Worm (Caenorhabditis elegans) whole organism, late embryonic: Measurements from ENCODE around the gene mett-10.

Experiments used
- C08G9.2 ChIP-seq: sonication (generic microtip); optimal IDR thresholded peaks from 2 replicates; lab custom pipeline; 2016; ENCODE audit warnings: mild to moderate bottlenecking, missing genetic modification characterization, moderate library complexity, missing compliant biosample characterization
- C38D4.7 ChIP-seq: fragments of 200-800 bp; sonication (Bioruptor generic); optimal IDR thresholded peaks from 2 replicates; lab custom pipeline; 2018; ENCODE audit warnings: mild to moderate bottlenecking, missing genetic modification characterization, moderate library complexity, missing compliant biosample characterization
- F13H6.1 ChIP-seq: sonication (generic microtip); optimal IDR thresholded peaks from 2 replicates; lab custom pipeline; 2016; ENCODE audit warnings: missing genetic modification characterization, missing compliant biosample characterization
- K09A11.1 ChIP-seq: sonication (generic microtip); optimal IDR thresholded peaks from 2 replicates; lab custom pipeline; 2017; ENCODE audit warnings: antibody characterized with exemption, mild to moderate bottlenecking, missing genetic modification characterization, missing compliant biosample characterization; ENCODE audit not compliant: insufficient read depth
- T23F11.4 ChIP-seq: fragments of 200-800 bp; sonication (Bioruptor generic); optimal IDR thresholded peaks from 2 replicates; lab custom pipeline; 2018; ENCODE audit warnings: mild to moderate bottlenecking, missing genetic modification characterization, missing compliant biosample characterization
- Y22D7AL.16 ChIP-seq: sonication (generic microtip); optimal IDR thresholded peaks from 2 replicates; lab custom pipeline; 2016; ENCODE audit warnings: missing genetic modification characterization, missing compliant biosample characterization
- ahr-1 ChIP-seq: sonication (generic microtip); optimal IDR thresholded peaks from 2 replicates; lab custom pipeline; 2016; ENCODE audit warnings: missing genetic modification characterization, missing compliant biosample characterization
- ama-1 ChIP-seq: fragments of 150-350 bp; optimal IDR thresholded peaks from 2 replicates; lab custom pipeline; 2014
- ceh-18 ChIP-seq: sonication (generic microtip); optimal IDR thresholded peaks from 2 replicates; lab custom pipeline; 2016; ENCODE audit warnings: missing genetic modification characterization, missing compliant biosample characterization
- ceh-19 ChIP-seq: fragments of 200-800 bp; sonication (Bioruptor generic); optimal IDR thresholded peaks from 2 replicates; lab custom pipeline; 2018; ENCODE audit warnings: mild to moderate bottlenecking, missing genetic modification characterization, missing compliant biosample characterization
- ceh-2 ChIP-seq: sonication (generic microtip); optimal IDR thresholded peaks from 2 replicates; lab custom pipeline; 2016; ENCODE audit warnings: missing genotype, missing genetic modification characterization, missing compliant biosample characterization
- ceh-30 ChIP-seq: fragments of 150-350 bp; optimal IDR thresholded peaks from 2 replicates; lab custom pipeline; 2014; ENCODE audit warnings: missing biosample characterization, missing genetic modification characterization
- ceh-31 ChIP-seq: sonication (generic microtip); optimal IDR thresholded peaks from 2 replicates; lab custom pipeline; 2016; ENCODE audit warnings: missing genetic modification characterization, missing compliant biosample characterization
- ceh-34 ChIP-seq: sonication (generic microtip); optimal IDR thresholded peaks from 2 replicates; lab custom pipeline; 2016; ENCODE audit warnings: mild to moderate bottlenecking, missing genetic modification characterization, missing compliant biosample characterization
- ceh-48 ChIP-seq: sonication (generic microtip); optimal IDR thresholded peaks from 2 replicates; lab custom pipeline; 2016; ENCODE audit warnings: missing genetic modification characterization, inconsistent platforms, missing compliant biosample characterization
- che-1 ChIP-seq: sonication (generic microtip); optimal IDR thresholded peaks from 2 replicates; lab custom pipeline; 2016; ENCODE audit warnings: mild to moderate bottlenecking, missing genetic modification characterization, missing compliant biosample characterization
- dve-1 ChIP-seq: sonication (generic microtip); optimal IDR thresholded peaks from 2 replicates; lab custom pipeline; 2017; ENCODE audit warnings: antibody characterized with exemption, mild to moderate bottlenecking, missing genetic modification characterization, missing compliant biosample characterization
- elt-2 ChIP-seq: sonication (generic microtip); optimal IDR thresholded peaks from 2 replicates; lab custom pipeline; 2016; ENCODE audit warnings: missing genetic modification reagents, missing genetic modification characterization, missing compliant biosample characterization
- elt-4 ChIP-seq: sonication (generic microtip); optimal IDR thresholded peaks from 2 replicates; lab custom pipeline; 2016; ENCODE audit warnings: missing genetic modification characterization, missing compliant biosample characterization
- ets-4 ChIP-seq: sonication (generic microtip); optimal IDR thresholded peaks from 2 replicates; lab custom pipeline; 2016; ENCODE audit warnings: missing genetic modification characterization, missing compliant biosample characterization
- fax-1 ChIP-seq: sonication (generic microtip); optimal IDR thresholded peaks from 2 replicates; lab custom pipeline; 2016; ENCODE audit warnings: missing genotype, missing genetic modification characterization, missing compliant biosample characterization
- fkh-6 ChIP-seq: sonication (generic microtip); optimal IDR thresholded peaks from 2 replicates; lab custom pipeline; 2016; ENCODE audit warnings: missing genetic modification characterization, missing compliant biosample characterization
- hlh-13 ChIP-seq: fragments of 200-800 bp; sonication (Bioruptor generic); optimal IDR thresholded peaks from 2 replicates; lab custom pipeline; 2018; ENCODE audit warnings: mild to moderate bottlenecking, missing genetic modification characterization, missing compliant biosample characterization
- hlh-15 ChIP-seq: sonication (generic microtip); optimal IDR thresholded peaks from 2 replicates; lab custom pipeline; 2016; ENCODE audit warnings: missing genetic modification characterization, missing compliant biosample characterization
- hlh-30 ChIP-seq: sonication (generic microtip); optimal IDR thresholded peaks from 2 replicates; lab custom pipeline; 2017; ENCODE audit warnings: antibody characterized with exemption, missing genetic modification characterization, missing compliant biosample characterization; ENCODE audit not compliant: insufficient read depth
- hlh-8 ChIP-seq: sonication (generic microtip); optimal IDR thresholded peaks from 2 replicates; lab custom pipeline; 2016; ENCODE audit warnings: missing genotype, missing genetic modification characterization, missing compliant biosample characterization
- lim-6 ChIP-seq: sonication (generic microtip); optimal IDR thresholded peaks from 2 replicates; lab custom pipeline; 2016; ENCODE audit warnings: missing genetic modification characterization, missing compliant biosample characterization
- lin-11 ChIP-seq: fragments of 200-800 bp; sonication (Bioruptor generic); optimal IDR thresholded peaks from 2 replicates; lab custom pipeline; 2018; ENCODE audit warnings: mild to moderate bottlenecking, missing genetic modification characterization, missing compliant biosample characterization
- madf-2 ChIP-seq: sonication (generic microtip); optimal IDR thresholded peaks from 2 replicates; lab custom pipeline; 2017; ENCODE audit warnings: missing genetic modification characterization, missing compliant biosample characterization
- mec-3 ChIP-seq: sonication (generic microtip); optimal IDR thresholded peaks from 2 replicates; lab custom pipeline; 2016; ENCODE audit warnings: borderline replicate concordance, missing genetic modification characterization, missing compliant biosample characterization
- nfya-1 ChIP-seq: sonication (generic microtip); optimal IDR thresholded peaks from 2 replicates; lab custom pipeline; 2017; ENCODE audit warnings: missing genetic modification characterization, mild to moderate bottlenecking, missing compliant biosample characterization, antibody characterized with exemption, moderate library complexity
- nhr-232 ChIP-seq: sonication (generic microtip); optimal IDR thresholded peaks from 2 replicates; lab custom pipeline; 2016; ENCODE audit warnings: missing genetic modification characterization, missing compliant biosample characterization
- npax-4 ChIP-seq: sonication (generic microtip); optimal IDR thresholded peaks from 2 replicates; lab custom pipeline; 2016; ENCODE audit warnings: missing genetic modification characterization, missing compliant biosample characterization
- pat-9 ChIP-seq: fragments of 200-800 bp; sonication (Bioruptor generic); optimal IDR thresholded peaks from 2 replicates; lab custom pipeline; 2018; ENCODE audit warnings: mild to moderate bottlenecking, missing genetic modification characterization, moderate library complexity, missing compliant biosample characterization
- pax-1 ChIP-seq: fragments of 150-350 bp; optimal IDR thresholded peaks from 2 replicates; lab custom pipeline; 2014; ENCODE audit warnings: missing biosample characterization, missing genetic modification characterization
- pha-2 ChIP-seq: sonication (generic microtip); optimal IDR thresholded peaks from 2 replicates; lab custom pipeline; 2017; ENCODE audit warnings: mild to moderate bottlenecking, missing genetic modification characterization, missing compliant biosample characterization
- pros-1 ChIP-seq: fragments of 150-350 bp; optimal IDR thresholded peaks from 2 replicates; lab custom pipeline; 2014; ENCODE audit warnings: missing biosample characterization, missing genetic modification reagents, missing genetic modification characterization
- ref-2 ChIP-seq: sonication (generic microtip); optimal IDR thresholded peaks from 2 replicates; lab custom pipeline; 2016; ENCODE audit warnings: missing genetic modification characterization, missing compliant biosample characterization
- rnt-1 ChIP-seq: sonication (generic microtip); optimal IDR thresholded peaks from 2 replicates; lab custom pipeline; 2016; ENCODE audit warnings: missing genetic modification characterization, missing compliant biosample characterization
- sdc-2 ChIP-seq: sonication (generic microtip); optimal IDR thresholded peaks from 2 replicates; lab custom pipeline; 2016; ENCODE audit warnings: missing genotype, missing genetic modification characterization, missing compliant biosample characterization
- tbx-2 ChIP-seq: sonication (generic microtip); optimal IDR thresholded peaks from 2 replicates; lab custom pipeline; 2016; ENCODE audit warnings: missing genetic modification characterization, missing compliant biosample characterization
- tbx-7 ChIP-seq: sonication (generic microtip); optimal IDR thresholded peaks from 2 replicates; lab custom pipeline; 2016; ENCODE audit warnings: missing genotype, missing genetic modification characterization, missing compliant biosample characterization
- ttx-3 ChIP-seq: sonication (generic microtip); optimal IDR thresholded peaks from 2 replicates; lab custom pipeline; 2016; ENCODE audit warnings: missing genetic modification reagents, missing genetic modification characterization, missing compliant biosample characterization
- unc-3 ChIP-seq, 2 experiments: fragments of 200-800 bp in 1 of 2; sonication (Bioruptor generic) in 1 of 2; sonication (generic microtip) in 1 of 2; conservative IDR thresholded peaks in 1 of 2; optimal IDR thresholded peaks in 1 of 2; 2 replicates each; pipeline versions ENCODE4 v1.3.6 to Lab custom; 2016 to 2022; ENCODE audit warnings: missing compliant biosample characterization in 2 of 2, missing genetic modification characterization in 2 of 2, missing genetic modification reagents in 1 of 2
- unc-42 ChIP-seq: sonication (generic microtip); optimal IDR thresholded peaks from 2 replicates; lab custom pipeline; 2016; ENCODE audit warnings: missing genotype, missing genetic modification characterization, missing compliant biosample characterization
- unc-55 ChIP-seq: sonication (generic microtip); optimal IDR thresholded peaks from 2 replicates; lab custom pipeline; 2017; ENCODE audit warnings: missing biosample characterization, missing genetic modification reagents, missing genetic modification characterization
- ztf-16 ChIP-seq: sonication (generic microtip); optimal IDR thresholded peaks from 2 replicates; lab custom pipeline; 2017; ENCODE audit warnings: missing genetic modification characterization, missing compliant biosample characterization

The mett-10 gene

ce11 chrIII:10094538-10094937, 20.3 kb upstream of the mett-10 start (continued):
- TF ChIP-seq hlh-15 (tag; lab: Kevin White, UChicago): no peak
- TF ChIP-seq lin-11 (tag; lab: Kevin White, UChicago): no peak
- TF ChIP-seq rnt-1 (tag; lab: Kevin White, UChicago): peak; percentile 58
- no peak for TF ChIP-seq ahr-1 (tag; lab: Kevin White, UChicago)
- TF ChIP-seq madf-2 (tag; lab: Kevin White, UChicago): peak; percentile 25
- TF ChIP-seq tbx-7 (tag; lab: Kevin White, UChicago): no peak
- TF ChIP-seq T23F11.4 (GFP tag; lab: Kevin White, UChicago): peak; percentile 53
- TF ChIP-seq nfya-1: peak; percentile 77
- TF ChIP-seq npax-4 (tag; lab: Kevin White, UChicago): no peak
- peak; percentile 54 for TF ChIP-seq C08G9.2 (tag; lab: Kevin White, UChicago)
- no peak for TF ChIP-seq ttx-3
- TF ChIP-seq ceh-30 (tag; lab: Kevin White, UChicago): no peak
- peak; percentile 73 for TF ChIP-seq ref-2 (tag; lab: Kevin White, UChicago)
- peak; percentile 26 for TF ChIP-seq pros-1 (tag; lab: Kevin White, UChicago)
- peak; percentile 15 for TF ChIP-seq nhr-232 (tag; lab: Kevin White, UChicago)
- no peak for TF ChIP-seq unc-3 (GFP tag; conservative IDR thresholded peaks at IDR 0.05; lab: Robert Waterston, UW)
- TF ChIP-seq unc-3 (tag; optimal IDR thresholded peaks at IDR 0.05; lab: Kevin White, UChicago): no peak
- no peak for TF ChIP-seq ceh-18 (tag; lab: Kevin White, UChicago)
- TF ChIP-seq hlh-30 (tag; lab: Kevin White, UChicago): no peak
- no peak for TF ChIP-seq hlh-13 (GFP tag; lab: Kevin White, UChicago)
- TF ChIP-seq pha-2 (tag; lab: Kevin White, UChicago): peak; percentile 59
- no peak for TF ChIP-seq elt-2 (tag; lab: Kevin White, UChicago)
- TF ChIP-seq pat-9: no peak

ce11 chrIII:10095377-10095776, 19.5 kb upstream of the mett-10 start:
- TF ChIP-seq ceh-34 (tag; lab: Kevin White, UChicago): no peak
- TF ChIP-seq npax-4 (tag; lab: Kevin White, UChicago): no peak

- peak; percentile 92 for TF ChIP-seq ceh-31 (tag; lab: Kevin White, UChicago)
- TF ChIP-seq nhr-232 (tag; lab: Kevin White, UChicago): no peak
- TF ChIP-seq F13H6.1 (tag; lab: Kevin White, UChicago): peak; percentile 44
- no peak for TF ChIP-seq che-1 (tag; lab: Kevin White, UChicago)
- TF ChIP-seq lim-6 (tag; lab: Kevin White, UChicago): no peak
- TF ChIP-seq hlh-8 (tag; lab: Kevin White, UChicago): peak; percentile 38
- no peak for TF ChIP-seq Y22D7AL.16
- peak; percentile 59 for TF ChIP-seq K09A11.1 (tag; lab: Kevin White, UChicago)
- no peak for TF ChIP-seq fax-1
- TF ChIP-seq hlh-30 (tag; lab: Kevin White, UChicago): peak; percentile 90
- TF ChIP-seq unc-3 (GFP tag; conservative IDR thresholded peaks at IDR 0.05; lab: Robert Waterston, UW): no peak
- no peak for TF ChIP-seq unc-3 (tag; optimal IDR thresholded peaks at IDR 0.05; lab: Kevin White, UChicago)
- no peak for TF ChIP-seq C38D4.7 (GFP tag; lab: Kevin White, UChicago)
- TF ChIP-seq ama-1 (lab: Kevin White, UChicago): no peak
- TF ChIP-seq nfya-1: peak; percentile 98
- peak; percentile 53 for TF ChIP-seq C08G9.2 (tag; lab: Kevin White, UChicago)
- peak; percentile 78 for TF ChIP-seq ceh-18 (tag; lab: Kevin White, UChicago)
- peak; percentile 64 for TF ChIP-seq unc-42 (tag; lab: Kevin White, UChicago)
- TF ChIP-seq unc-55 (GFP tag; lab: Kevin White, UChicago): peak; percentile 93
- peak; percentile 63 for TF ChIP-seq rnt-1 (tag; lab: Kevin White, UChicago)
- TF ChIP-seq ceh-48 (tag; lab: Kevin White, UChicago): peak; percentile 80
- TF ChIP-seq elt-4 (tag; lab: Kevin White, UChicago): no peak
- TF ChIP-seq dve-1: peak; percentile 63
- TF ChIP-seq sdc-2 (tag; lab: Kevin White, UChicago): peak; percentile 46
- peak; percentile 71 for TF ChIP-seq ets-4 (tag; lab: Kevin White, UChicago)
- TF ChIP-seq ref-2 (tag; lab: Kevin White, UChicago): peak; percentile 85
- TF ChIP-seq tbx-2 (tag; lab: Kevin White, UChicago): peak; percentile 84
- TF ChIP-seq ztf-16 (tag; lab: Kevin White, UChicago): peak; percentile 18
- TF ChIP-seq mec-3 (tag; lab: Kevin White, UChicago): no peak
- no peak for TF ChIP-seq fkh-6 (tag; lab: Kevin White, UChicago)
- TF ChIP-seq ceh-34 (tag; lab: Kevin White, UChicago): peak; percentile 86
- peak; percentile 39 for TF ChIP-seq elt-2 (tag; lab: Kevin White, UChicago)
- peak; percentile 26 for TF ChIP-seq ceh-19
- peak; percentile 78 for TF ChIP-seq ceh-2 (tag; lab: Kevin White, UChicago)
- TF ChIP-seq pax-1 (tag; lab: Kevin White, UChicago): peak; percentile 25
Observed at ce11 chrIII:10096525-10096972, 18.3 kb upstream of the mett-10 start.
